Fruit fly (Drosophila melanogaster): Measurements from ENCODE around the gene epsilonCOP.

Gene epsilonCOP

dm6 chr2L:6471978-6472776, 16.7 kb upstream of the epsilonCOP start (continued):
- TF ChIP-seq Blimp-1 (GFP tag; optimal IDR thresholded peaks at IDR 0.05), result no peak
- TF ChIP-seq CG11762 (GFP tag; optimal IDR thresholded peaks at IDR 0.05; ENCODE audit: insufficient read depth), result peak; percentile 10
- peak; percentile 34 for TF ChIP-seq Smox (GFP tag; optimal IDR thresholded peaks at IDR 0.05)
- TF ChIP-seq CG9139 (GFP tag; optimal IDR thresholded peaks at IDR 0.05), result peak; percentile 37
- TF ChIP-seq CG8632 (GFP tag; optimal IDR thresholded peaks at IDR 0.05), result peak; percentile 54
- TF ChIP-seq vri (GFP tag; optimal IDR thresholded peaks at IDR 0.05), result peak; percentile 34
- TF ChIP-seq pdm3 (GFP tag; optimal IDR thresholded peaks at IDR 0.05), result peak; percentile 60
- TF ChIP-seq fd85E (GFP tag; optimal IDR thresholded peaks at IDR 0.05), result peak; percentile 31
- TF ChIP-seq Sox14 (GFP tag; optimal IDR thresholded peaks at IDR 0.05), result peak; percentile 38
- TF ChIP-seq CG15336 (GFP tag; IDR thresholded peaks at IDR 0.05), result no peak; the same call in 1 of the 2 replicates
- peak; percentile 60 for TF ChIP-seq Met (GFP tag; optimal IDR thresholded peaks at IDR 0.05)
- peak; percentile 18 to 62 for TF ChIP-seq ss (GFP tag; optimal IDR thresholded peaks at IDR 0.05)
- peak in 1 of 2 experiments; percentile 71 for TF ChIP-seq salr (GFP tag; optimal IDR thresholded peaks at IDR 0.05)
- TF ChIP-seq svp (GFP tag), result peak; percentile 77
- peak; percentile 62 for TF ChIP-seq Hr4 (GFP tag; optimal IDR thresholded peaks at IDR 0.05)
- peak; percentile 46 for TF ChIP-seq dac (GFP tag; optimal IDR thresholded peaks at IDR 0.05)
- TF ChIP-seq CG8319 (GFP tag; optimal IDR thresholded peaks at IDR 0.05), result peak; percentile 28
- TF ChIP-seq net (GFP tag; optimal IDR thresholded peaks at IDR 0.05), result peak; percentile 50
- TF ChIP-seq Eip93F (GFP tag; optimal IDR thresholded peaks at IDR 0.05), result no peak
- peak; percentile 48 for TF ChIP-seq CG10631 (GFP tag; optimal IDR thresholded peaks at IDR 0.05)
- peak; percentile 56 for TF ChIP-seq lz (GFP tag; optimal IDR thresholded peaks at IDR 0.05)
- 0 out of 2 replicates have a peak, but pooled peaks have one; percentile 7 for TF ChIP-seq CG11294 (GFP tag; IDR thresholded peaks at IDR 0.05)
- no peak for TF ChIP-seq Hr38 (GFP tag; optimal IDR thresholded peaks at IDR 0.05)
- no peak for TF ChIP-seq CG6854 (GFP tag; optimal IDR thresholded peaks at IDR 0.05)
- TF ChIP-seq CG10669 (GFP tag; optimal IDR thresholded peaks at IDR 0.05), result peak; percentile 49
- TF ChIP-seq CG6792 (GFP tag; optimal IDR thresholded peaks at IDR 0.05), result peak; percentile 67
- TF ChIP-seq Gug (GFP tag; IDR thresholded peaks at IDR 0.05), result no peak
- TF ChIP-seq CG11902 (GFP tag; optimal IDR thresholded peaks at IDR 0.05), result peak; percentile 61
- TF ChIP-seq Lpt (GFP tag; optimal IDR thresholded peaks at IDR 0.05), result no peak
- no peak for TF ChIP-seq CG7368 (GFP tag; optimal IDR thresholded peaks at IDR 0.05)

DNA sequence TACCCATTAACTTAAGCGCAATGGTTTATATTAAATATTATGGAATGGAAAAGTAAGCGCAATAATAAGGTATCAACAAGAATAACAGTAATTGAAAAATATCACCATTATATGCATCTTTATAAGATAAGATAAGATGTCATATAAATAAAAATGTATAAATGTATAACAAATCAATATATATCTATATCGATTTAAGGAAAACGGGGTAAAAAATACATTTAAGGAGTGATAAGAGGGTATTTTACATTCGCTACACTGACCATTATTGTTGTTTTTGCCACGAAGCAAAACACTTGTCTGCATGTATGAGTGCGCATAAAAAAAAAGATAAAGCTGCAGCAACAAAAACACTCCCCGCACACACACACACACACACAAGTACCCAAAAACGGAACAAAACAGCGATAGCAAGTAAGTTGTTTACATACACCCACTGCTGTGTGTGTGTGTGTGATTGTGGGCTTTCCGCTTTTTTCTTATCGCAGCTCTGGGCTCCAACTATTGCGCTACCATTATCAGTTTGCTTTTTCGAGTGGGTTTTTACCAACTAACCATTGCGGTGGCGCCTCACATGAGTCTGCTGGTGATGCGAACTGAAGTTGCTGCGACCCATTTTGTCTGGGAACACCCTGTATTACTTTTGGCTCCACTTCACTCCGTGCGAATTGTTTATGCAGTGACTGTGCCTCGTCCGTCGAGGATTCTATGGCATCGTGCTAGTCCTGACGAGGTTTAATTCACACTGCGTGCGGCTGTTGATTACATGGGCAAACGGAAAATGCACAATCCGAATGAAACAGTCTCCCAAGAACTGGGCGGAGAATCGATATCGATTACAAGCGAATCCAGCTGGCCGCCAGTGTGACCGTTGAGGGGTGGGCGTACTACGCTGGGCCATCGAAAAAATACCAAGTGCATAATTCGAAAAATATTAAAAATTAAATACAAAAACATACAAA, 15.5 kb upstream of the epsilonCOP start, which contains the start of gene mmy:
Gene mmy, minus strand, starts transcription at position 829 of the 962 bp plus-strand sequence.
- TF ChIP-seq Blimp-1 (GFP tag; optimal IDR thresholded peaks at IDR 0.05) (no peak), spab (GFP tag; optimal IDR thresholded peaks at IDR 0.05) (peak; percentile 67), OdsH (GFP tag; optimal IDR thresholded peaks at IDR 0.05) (peak; percentile 69), ss (GFP tag; optimal IDR thresholded peaks at IDR 0.05) (peak; percentile 75 to 81), CG6163 (GFP tag; IDR thresholded peaks at IDR 0.05) (peak; percentile 77), net (GFP tag; optimal IDR thresholded peaks at IDR 0.05) (peak; percentile 67), fd59A (GFP tag; optimal IDR thresholded peaks at IDR 0.05) (peak; percentile 69), eg (GFP tag; IDR thresholded peaks at IDR 0.05) (peak; percentile 85; the same call in 2 of the 3 replicates), dsx (GFP tag; optimal IDR thresholded peaks at IDR 0.05; ENCODE audit: poor library complexity, severe bottlenecking) (peak; percentile 72), CG11294 (GFP tag; IDR thresholded peaks at IDR 0.05) (peak; percentile 31), Met (GFP tag; optimal IDR thresholded peaks at IDR 0.05) (no peak), CG34406 (GFP tag; optimal IDR thresholded peaks at IDR 0.05) (peak; percentile 63), Ets96B (tag; optimal IDR thresholded peaks at IDR 0.05) (peak; percentile 82), vri (GFP tag; optimal IDR thresholded peaks at IDR 0.05) (peak; percentile 53), Ets21C (GFP tag; optimal IDR thresholded peaks at IDR 0.05) (no peak), CG4318 (GFP tag; optimal IDR thresholded peaks at IDR 0.05) (peak; percentile 74), Hr38 (GFP tag; optimal IDR thresholded peaks at IDR 0.05) (no peak), Eip75B (GFP tag; optimal IDR thresholded peaks at IDR 0.05) (peak; percentile 7), CG31627 (GFP tag; optimal IDR thresholded peaks at IDR 0.05) (no peak), fkh (GFP tag; optimal IDR thresholded peaks at IDR 0.05) (peak; percentile 96), svp (GFP tag) (peak; percentile 72), Eip93F (GFP tag; optimal IDR thresholded peaks at IDR 0.05) (peak; percentile 33), achi (GFP tag; optimal IDR thresholded peaks at IDR 0.05) (peak; percentile 69), CG15336 (GFP tag; IDR thresholded peaks at IDR 0.05) (peak; percentile 81), CG3919 (GFP tag; optimal IDR thresholded peaks at IDR 0.05) (peak; percentile 66), lz (GFP tag; optimal IDR thresholded peaks at IDR 0.05) (peak; percentile 7)
